Worm (Caenorhabditis elegans): Measurements from ENCODE around the gene F48F7.3.

F48F7.3 gene

DNA sequence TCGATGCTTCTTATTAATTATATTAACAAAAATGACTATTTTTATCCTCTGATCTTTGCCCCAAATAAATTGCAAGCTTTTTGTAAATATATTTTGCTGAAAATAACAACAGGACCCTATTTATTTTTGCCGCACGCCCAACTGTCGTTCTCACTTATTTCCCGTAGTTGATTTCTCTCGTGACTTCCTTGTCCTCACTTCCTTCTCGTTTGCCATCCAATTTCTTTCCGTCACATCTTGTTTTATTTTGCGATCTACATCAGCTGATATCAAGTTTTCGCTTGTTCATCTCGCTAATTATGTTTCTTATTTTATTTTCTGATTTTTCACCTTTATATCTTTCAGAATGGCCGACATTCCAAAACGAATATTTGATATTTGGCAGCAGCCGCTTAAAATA lies 12.0 kb downstream of the F48F7.3 start, which contains the start of gene F48F7.5:
F48F7.5 (plus strand) TSS at position 340 of the 400 bp plus-strand sequence.
- TF ChIP-seq nhr-11 (tag; optimal IDR thresholded peaks at IDR 0.05) (no peak), ama-1 (optimal IDR thresholded peaks at IDR 0.05) (peak; percentile 22), hmg-11 (tag; optimal IDR thresholded peaks at IDR 0.05) (no peak), tbx-2 (tag; optimal IDR thresholded peaks at IDR 0.05) (peak; percentile 29), nhr-77 (tag; optimal IDR thresholded peaks at IDR 0.05) (no peak), unc-62 (GFP tag; optimal IDR thresholded peaks at IDR 0.05) (peak; percentile 0), fkh-2 (tag; optimal IDR thresholded peaks at IDR 0.05) (no peak), ceh-16 (tag; optimal IDR thresholded peaks at IDR 0.05) (no peak), nhr-12 (tag; optimal IDR thresholded peaks at IDR 0.05) (no peak), fkh-10 (GFP tag; optimal IDR thresholded peaks at IDR 0.05) (no peak), eor-1 (tag; optimal IDR thresholded peaks at IDR 0.05) (no peak), aly-2 (tag; optimal IDR thresholded peaks at IDR 0.05) (no peak), pha-4 (tag; optimal IDR thresholded peaks at IDR 0.05) (no peak), ceh-28 (tag; optimal IDR thresholded peaks at IDR 0.05) (no peak), ZK546.5 (tag; optimal IDR thresholded peaks at IDR 0.05) (no peak), zag-1 (tag; optimal IDR thresholded peaks at IDR 0.05) (no peak), nhr-25 (tag; optimal IDR thresholded peaks at IDR 0.05) (peak; percentile 50), pqm-1 (tag; optimal IDR thresholded peaks at IDR 0.05) (no peak), ceh-9 (tag; optimal IDR thresholded peaks at IDR 0.05) (no peak), nhr-43 (tag; optimal IDR thresholded peaks at IDR 0.05; ENCODE audit: poor library complexity, severe bottlenecking) (peak; percentile 70), nhr-76 (tag; optimal IDR thresholded peaks at IDR 0.05) (no peak), egl-5 (tag; optimal IDR thresholded peaks at IDR 0.05) (peak; percentile 52), lin-39 (tag; optimal IDR thresholded peaks at IDR 0.05) (peak; percentile 41), nhr-28 (tag; optimal IDR thresholded peaks at IDR 0.05) (no peak), snpc-4 (tag; optimal IDR thresholded peaks at IDR 0.05) (peak; percentile 38), R02D3.7 (tag; optimal IDR thresholded peaks at IDR 0.05) (no peak), nfya-1 (tag; optimal IDR thresholded peaks at IDR 0.05; ENCODE audit: insufficient read depth) (peak; percentile 41), daf-12 (tag; optimal IDR thresholded peaks at IDR 0.05) (no peak), elt-1 (tag; optimal IDR thresholded peaks at IDR 0.05) (peak; percentile 73), sea-2 (GFP tag; optimal IDR thresholded peaks at IDR 0.05) (no peak), egl-27 (tag; optimal IDR thresholded peaks at IDR 0.05) (peak; percentile 4), nhr-23 (tag; optimal IDR thresholded peaks at IDR 0.05) (peak; percentile 74), ztf-11 (tag; optimal IDR thresholded peaks at IDR 0.05) (no peak), lin-15B (tag; optimal IDR thresholded peaks at IDR 0.05) (no peak), skn-1 (tag; optimal IDR thresholded peaks at IDR 0.05) (no peak)

ce11 chrX:13977439-13978118 lies 14.3 kb downstream of the F48F7.3 start, which contains the start of gene F48F7.6:
Gene F48F7.6, plus strand, starts transcription at chrX:13977829.
- TF ChIP-seq lin-15B (tag; optimal IDR thresholded peaks at IDR 0.05) (peak; percentile 51), lin-39 (tag; optimal IDR thresholded peaks at IDR 0.05) (peak; percentile 92), eor-1 (tag; optimal IDR thresholded peaks at IDR 0.05) (no peak), mml-1 (tag; optimal IDR thresholded peaks at IDR 0.05) (no peak), fkh-2 (tag; optimal IDR thresholded peaks at IDR 0.05) (no peak), nhr-25 (tag; optimal IDR thresholded peaks at IDR 0.05) (no peak), ceh-9 (tag; optimal IDR thresholded peaks at IDR 0.05) (no peak), ceh-82 (tag; optimal IDR thresholded peaks at IDR 0.05) (no peak), egl-5 (tag; optimal IDR thresholded peaks at IDR 0.05) (peak; percentile 73), elt-3 (tag; optimal IDR thresholded peaks at IDR 0.05) (no peak), nhr-76 (tag; optimal IDR thresholded peaks at IDR 0.05) (no peak), ama-1 (optimal IDR thresholded peaks at IDR 0.05) (no peak), elt-1 (tag; optimal IDR thresholded peaks at IDR 0.05) (no peak), zag-1 (tag; optimal IDR thresholded peaks at IDR 0.05) (no peak), unc-39 (tag; optimal IDR thresholded peaks at IDR 0.05) (no peak), skn-1 (tag; optimal IDR thresholded peaks at IDR 0.05) (no peak), hmg-11 (tag; optimal IDR thresholded peaks at IDR 0.05) (peak; percentile 57), elt-2 (tag; optimal IDR thresholded peaks at IDR 0.05) (peak; percentile 17), nfya-1 (tag; optimal IDR thresholded peaks at IDR 0.05; ENCODE audit: insufficient read depth) (peak; percentile 69), pqm-1 (tag; optimal IDR thresholded peaks at IDR 0.05) (no peak), nhr-11 (tag; optimal IDR thresholded peaks at IDR 0.05) (no peak), ceh-16 (tag; optimal IDR thresholded peaks at IDR 0.05) (no peak), nhr-23 (tag; optimal IDR thresholded peaks at IDR 0.05) (no peak), aly-2 (tag; optimal IDR thresholded peaks at IDR 0.05) (no peak), nhr-67 (tag; optimal IDR thresholded peaks at IDR 0.05) (no peak), pha-4 (tag; optimal IDR thresholded peaks at IDR 0.05) (peak; percentile 64), ceh-28 (tag; optimal IDR thresholded peaks at IDR 0.05) (peak; percentile 29), tbx-2 (tag; optimal IDR thresholded peaks at IDR 0.05) (peak; percentile 10), R02D3.7 (tag; optimal IDR thresholded peaks at IDR 0.05) (no peak), snpc-4 (tag; optimal IDR thresholded peaks at IDR 0.05) (peak; percentile 15), ZK546.5 (tag; optimal IDR thresholded peaks at IDR 0.05) (no peak), mdl-1 (tag; optimal IDR thresholded peaks at IDR 0.05) (no peak), nhr-77 (tag; optimal IDR thresholded peaks at IDR 0.05) (no peak), unc-62 (GFP tag; optimal IDR thresholded peaks at IDR 0.05) (no peak), nhr-12 (tag; optimal IDR thresholded peaks at IDR 0.05) (no peak), fos-1 (tag; optimal IDR thresholded peaks at IDR 0.05) (no peak), nhr-28 (tag; optimal IDR thresholded peaks at IDR 0.05) (no peak), nhr-237 (tag; optimal IDR thresholded peaks at IDR 0.05) (no peak), daf-12 (tag; optimal IDR thresholded peaks at IDR 0.05) (no peak), ztf-4 (tag; optimal IDR thresholded peaks at IDR 0.05) (no peak), nhr-43 (tag; optimal IDR thresholded peaks at IDR 0.05; ENCODE audit: poor library complexity, severe bottlenecking) (no peak), jun-1 (tag; optimal IDR thresholded peaks at IDR 0.05) (no peak), sea-2 (GFP tag; optimal IDR thresholded peaks at IDR 0.05) (no peak)
